Worm (Caenorhabditis elegans) whole organism, mixed stage, embryonic: ENCODE results near the gene srh-248.

ENCODE experiments used
- M03D4.4 ChIP-seq: sonication (generic microtip); optimal IDR thresholded peaks from 2 replicates; lab custom pipeline; 2017; ENCODE audit warnings: mild to moderate bottlenecking, missing genetic modification characterization, missing compliant biosample characterization
- ceh-39 ChIP-seq: fragments of 150-350 bp; optimal IDR thresholded peaks from 2 replicates; lab custom pipeline; 2014; ENCODE audit warnings: missing biosample characterization, missing genetic modification characterization
- ceh-43 ChIP-seq: fragments of 200-800 bp; sonication (Bioruptor generic); optimal IDR thresholded peaks from 2 replicates; lab custom pipeline; 2018; ENCODE audit warnings: mild to moderate bottlenecking, missing genetic modification characterization, moderate library complexity, missing compliant biosample characterization
- ceh-83 ChIP-seq: fragments of 200-800 bp; sonication (Bioruptor generic); optimal IDR thresholded peaks from 2 replicates; lab custom pipeline; 2018; ENCODE audit warnings: mild to moderate bottlenecking, missing genetic modification characterization, missing compliant biosample characterization
- ces-1 ChIP-seq: fragments of 150-350 bp; optimal IDR thresholded peaks from 2 replicates; lab custom pipeline; 2014; ENCODE audit warnings: missing biosample characterization, missing genetic modification reagents, missing genetic modification characterization
- cnd-1 ChIP-seq: fragments of 200-800 bp; sonication (Bioruptor generic); optimal IDR thresholded peaks from 2 replicates; lab custom pipeline; 2018; ENCODE audit warnings: mild to moderate bottlenecking, missing genetic modification characterization, missing compliant biosample characterization
- drap-1 ChIP-seq: fragments of 200-800 bp; sonication (Bioruptor generic); optimal IDR thresholded peaks from 3 replicates; lab custom pipeline; 2018; ENCODE audit warnings: mild to moderate bottlenecking, missing genetic modification characterization, missing compliant biosample characterization
- elt-3 ChIP-seq: fragments of 150-350 bp; optimal IDR thresholded peaks from 2 replicates; lab custom pipeline; 2014; ENCODE audit warnings: missing biosample characterization, missing genetic modification characterization
- flh-1 ChIP-seq: fragments of 200-800 bp; sonication (Bioruptor generic); optimal IDR thresholded peaks from 2 replicates; lab custom pipeline; 2018; ENCODE audit warnings: mild to moderate bottlenecking, missing genetic modification characterization, moderate library complexity, missing compliant biosample characterization
- ham-2 ChIP-seq: fragments of 200-800 bp; sonication (Bioruptor generic); optimal IDR thresholded peaks from 2 replicates; lab custom pipeline; 2018; ENCODE audit warnings: mild to moderate bottlenecking, missing genetic modification characterization, missing compliant biosample characterization
- hlh-1 ChIP-seq: fragments of 150-350 bp; optimal IDR thresholded peaks from 2 replicates; lab custom pipeline; 2014; ENCODE audit warnings: missing biosample characterization, missing genetic modification reagents, missing genetic modification characterization
- lin-13 ChIP-seq: fragments of 150-350 bp; optimal IDR thresholded peaks from 2 replicates; lab custom pipeline; 2014; ENCODE audit warnings: missing biosample characterization, missing genetic modification characterization
- lin-32 ChIP-seq: fragments of 200-800 bp; sonication (Bioruptor generic); optimal IDR thresholded peaks from 2 replicates; lab custom pipeline; 2018; ENCODE audit warnings: mild to moderate bottlenecking, missing genetic modification characterization, missing compliant biosample characterization
- mab-5 ChIP-seq: fragments of 150-350 bp; optimal IDR thresholded peaks from 2 replicates; lab custom pipeline; 2014; ENCODE audit warnings: missing biosample characterization, missing genetic modification characterization
- mep-1 ChIP-seq: fragments of 150-350 bp; optimal IDR thresholded peaks from 2 replicates; lab custom pipeline; 2017; ENCODE audit warnings: missing biosample characterization, missing genetic modification reagents, missing genetic modification characterization, inconsistent platforms
- mls-2 ChIP-seq: sonication (generic microtip); optimal IDR thresholded peaks from 2 replicates; lab custom pipeline; 2016; ENCODE audit warnings: mild to moderate bottlenecking, missing genetic modification characterization, moderate library complexity, missing compliant biosample characterization
- nhr-2 ChIP-seq: fragments of 150-350 bp; optimal IDR thresholded peaks from 2 replicates; lab custom pipeline; 2014; ENCODE audit warnings: missing biosample characterization, missing genetic modification characterization
- nhr-237 ChIP-seq: fragments of 150-350 bp; optimal IDR thresholded peaks from 2 replicates; lab custom pipeline; 2014; ENCODE audit warnings: missing biosample characterization, missing genetic modification characterization
- nhr-28 ChIP-seq: fragments of 150-350 bp; optimal IDR thresholded peaks from 2 replicates; lab custom pipeline; 2014; ENCODE audit warnings: missing biosample characterization, missing genetic modification characterization
- nhr-76 ChIP-seq: sonication (generic microtip); optimal IDR thresholded peaks from 2 replicates; lab custom pipeline; 2017; ENCODE audit warnings: missing biosample characterization, missing genetic modification characterization
- pha-4 ChIP-seq: fragments of 150-350 bp; optimal IDR thresholded peaks from 2 replicates; lab custom pipeline; 2018; ENCODE audit warnings: missing biosample characterization, missing genetic modification reagents, missing genetic modification characterization
- sem-2 ChIP-seq: fragments of 200-800 bp; sonication (Bioruptor generic); optimal IDR thresholded peaks from 2 replicates; lab custom pipeline; 2018; ENCODE audit warnings: mild to moderate bottlenecking, missing genetic modification characterization, missing compliant biosample characterization
- snpc-4 ChIP-seq: fragments of 150-350 bp; optimal IDR thresholded peaks from 2 replicates; lab custom pipeline; 2014; ENCODE audit warnings: missing biosample characterization, missing genetic modification characterization
- sptf-1 ChIP-seq: sonication (generic microtip); optimal IDR thresholded peaks from 2 replicates; lab custom pipeline; 2017; ENCODE audit warnings: mild to moderate bottlenecking, missing genetic modification characterization, moderate library complexity, missing compliant biosample characterization
- tbx-8 ChIP-seq: fragments of 200-800 bp; sonication (Bioruptor generic); optimal IDR thresholded peaks from 2 replicates; lab custom pipeline; 2018; ENCODE audit warnings: mild to moderate bottlenecking, missing genetic modification characterization, moderate library complexity, missing compliant biosample characterization
- unc-120 ChIP-seq: sonication (generic microtip); optimal IDR thresholded peaks from 2 replicates; lab custom pipeline; 2017; ENCODE audit warnings: missing genetic modification characterization, missing compliant biosample characterization; ENCODE audit not compliant: poor library complexity, severe bottlenecking
- unc-39 ChIP-seq: fragments of 150-350 bp; optimal IDR thresholded peaks from 2 replicates; lab custom pipeline; 2014; ENCODE audit warnings: missing biosample characterization, missing genetic modification characterization
- unc-62 ChIP-seq: fragments of 150-350 bp; optimal IDR thresholded peaks from 2 replicates; lab custom pipeline; 2014; ENCODE audit warnings: missing biosample characterization, missing genetic modification reagents, missing genetic modification characterization
- zip-8 ChIP-seq: fragments of 150-350 bp; optimal IDR thresholded peaks from 2 replicates; lab custom pipeline; 2014; ENCODE audit warnings: missing biosample characterization, missing genetic modification characterization
- ztf-11 ChIP-seq: fragments of 150-350 bp; optimal IDR thresholded peaks from 2 replicates; lab custom pipeline; 2014; ENCODE audit warnings: missing biosample characterization, missing genetic modification characterization

srh-248 gene

DNA sequence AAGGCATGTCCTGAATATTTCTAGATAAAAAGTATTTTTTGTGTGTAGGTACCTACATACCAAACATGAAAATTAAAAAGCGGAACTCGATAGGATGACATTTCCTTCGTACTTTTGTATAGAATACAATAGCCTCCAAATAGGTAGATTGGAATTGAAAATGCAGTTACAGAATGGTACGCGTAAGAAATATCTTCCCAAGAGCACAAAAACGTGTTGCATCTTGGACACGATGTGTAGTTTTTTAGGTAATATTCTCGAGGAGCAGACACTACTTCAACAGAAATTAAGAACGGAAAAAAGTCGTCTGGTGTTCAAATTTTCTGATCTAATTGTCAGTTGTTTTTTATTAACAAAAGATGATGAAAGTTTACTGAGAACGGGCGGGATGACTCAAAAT, 32.2 kb upstream of the srh-248 start, which contains the start of gene srh-85:
Gene srh-85, minus strand, starts transcription at position 101 of the 400 bp plus-strand sequence.
- TF ChIP-seq unc-62 (GFP tag; lab: Kevin White, UChicago): no peak
- no peak for TF ChIP-seq mls-2
- no peak for TF ChIP-seq tbx-8
- no peak for TF ChIP-seq nhr-28 (tag; lab: Kevin White, UChicago)
- TF ChIP-seq flh-1 (GFP tag; lab: Kevin White, UChicago): no peak
- no peak for TF ChIP-seq nhr-76 (tag; lab: Kevin White, UChicago)
- no peak for TF ChIP-seq unc-39 (tag; lab: Kevin White, UChicago)
- TF ChIP-seq sem-2 (GFP tag; lab: Kevin White, UChicago): no peak
- TF ChIP-seq zip-8 (tag; lab: Kevin White, UChicago): no peak
- no peak for TF ChIP-seq lin-32
- no peak for TF ChIP-seq ces-1 (GFP tag; lab: Kevin White, UChicago)
- no peak for TF ChIP-seq unc-120
- no peak for TF ChIP-seq snpc-4 (tag; lab: Kevin White, UChicago)

DNA sequence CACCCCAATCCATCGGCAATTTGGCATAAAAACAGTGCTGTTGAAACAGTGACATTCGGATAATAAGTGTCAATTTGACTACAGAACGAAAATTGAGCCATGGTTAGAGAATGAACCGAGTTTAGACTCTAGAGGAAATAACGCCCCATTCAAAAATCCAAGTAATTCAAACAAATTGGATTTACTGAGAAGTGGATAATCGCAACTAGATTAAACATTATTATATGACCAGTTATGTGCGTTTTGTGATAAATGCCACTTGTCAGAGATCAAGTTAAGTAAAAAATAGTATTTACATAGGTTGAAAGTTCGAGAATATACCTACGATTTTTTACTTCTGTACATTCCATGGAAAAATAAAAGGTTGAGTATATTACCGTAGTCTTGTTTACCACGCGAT, 30.1 kb upstream of the srh-248 start, which contains the start of gene srw-139:
Gene srw-139, minus strand, starts transcription at position 101 of the 400 bp plus-strand sequence.
- TF ChIP-seq ces-1 (GFP tag; lab: Kevin White, UChicago) (no peak), ham-2 (GFP tag; lab: Kevin White, UChicago) (no peak), ceh-39 (tag; lab: Kevin White, UChicago) (no peak), unc-62 (GFP tag; lab: Kevin White, UChicago) (no peak), sptf-1 (tag; lab: Kevin White, UChicago) (no peak), sem-2 (GFP tag; lab: Kevin White, UChicago) (no peak), pha-4 (tag; lab: Kevin White, UChicago) (no peak), ceh-83 (GFP tag; lab: Kevin White, UChicago) (no peak), nhr-28 (tag; lab: Kevin White, UChicago) (no peak), hlh-1 (tag; lab: Kevin White, UChicago) (no peak), flh-1 (GFP tag; lab: Kevin White, UChicago) (no peak), cnd-1 (tag; lab: Kevin White, UChicago) (no peak), nhr-76 (tag; lab: Kevin White, UChicago) (no peak), mab-5 (tag; lab: Kevin White, UChicago) (no peak), ztf-11 (tag; lab: Kevin White, UChicago) (no peak), nhr-2 (no peak), nhr-237 (tag; lab: Kevin White, UChicago) (no peak)

- no peak for TF ChIP-seq ceh-39 (tag; lab: Kevin White, UChicago)
- TF ChIP-seq pha-4 (tag; lab: Kevin White, UChicago): no peak
- TF ChIP-seq sem-2 (GFP tag; lab: Kevin White, UChicago): no peak
- TF ChIP-seq nhr-237 (tag; lab: Kevin White, UChicago): no peak
- TF ChIP-seq elt-3 (tag; lab: Kevin White, UChicago): no peak
- TF ChIP-seq snpc-4 (tag; lab: Kevin White, UChicago): no peak
- no peak for TF ChIP-seq zip-8 (tag; lab: Kevin White, UChicago)
- no peak for TF ChIP-seq ceh-83 (GFP tag; lab: Kevin White, UChicago)
- no peak for TF ChIP-seq mls-2
- TF ChIP-seq M03D4.4: no peak
- TF ChIP-seq nhr-28 (tag; lab: Kevin White, UChicago): no peak
- no peak for TF ChIP-seq ceh-43 (GFP tag; lab: Kevin White, UChicago)
Observed at ce11 chrV:2983351-2983750, 28.1 kb upstream of the srh-248 start, which contains the start of gene srw-117. Gene srw-117 (minus strand): TSS chrV:2983451.

ce11 chrV:2979978-2980377, 24.7 kb upstream of the srh-248 start, which contains the start of gene srw-118:
Gene srw-118 (minus strand): TSS chrV:2980078.
- TF ChIP-seq ztf-11 (tag; lab: Kevin White, UChicago): no peak
- no peak for TF ChIP-seq unc-39 (tag; lab: Kevin White, UChicago)
- TF ChIP-seq tbx-8: no peak
- TF ChIP-seq nhr-237 (tag; lab: Kevin White, UChicago): no peak
- TF ChIP-seq mep-1 (tag; lab: Kevin White, UChicago): no peak
- no peak for TF ChIP-seq sptf-1 (tag; lab: Kevin White, UChicago)
- no peak for TF ChIP-seq elt-3 (tag; lab: Kevin White, UChicago)
- no peak for TF ChIP-seq flh-1 (GFP tag; lab: Kevin White, UChicago)

- TF ChIP-seq ztf-11 (tag; lab: Kevin White, UChicago): no peak
- no peak for TF ChIP-seq lin-13 (tag; lab: Kevin White, UChicago)
- TF ChIP-seq sptf-1 (tag; lab: Kevin White, UChicago): no peak
- TF ChIP-seq drap-1 (GFP tag; lab: Kevin White, UChicago): no peak
- no peak for TF ChIP-seq unc-62 (GFP tag; lab: Kevin White, UChicago)
- TF ChIP-seq lin-32: no peak
- TF ChIP-seq ceh-39 (tag; lab: Kevin White, UChicago): no peak
Observed at ce11 chrV:2976287-2976686, 21.0 kb upstream of the srh-248 start, which contains the start of gene srw-124. Gene srw-124 (plus strand): TSS chrV:2976587.
